Worm (Caenorhabditis elegans) whole organism, mixed stage, embryonic: ENCODE results near the gene acc-2.

Source experiments
- M03D4.4 ChIP-seq: sonication (generic microtip); optimal IDR thresholded peaks from 2 replicates; lab custom pipeline; 2017; ENCODE audit warnings: mild to moderate bottlenecking, missing genetic modification characterization, missing compliant biosample characterization
- bed-3 ChIP-seq: fragments of 200-800 bp; sonication (Bioruptor generic); optimal IDR thresholded peaks from 3 replicates; lab custom pipeline; 2018; ENCODE audit warnings: mild to moderate bottlenecking, missing genetic modification characterization, moderate library complexity, missing compliant biosample characterization
- blmp-1 ChIP-seq: fragments of 150-350 bp; optimal IDR thresholded peaks from 2 replicates; lab custom pipeline; 2014; ENCODE audit warnings: missing biosample characterization, missing genetic modification characterization
- ceh-39 ChIP-seq: fragments of 150-350 bp; optimal IDR thresholded peaks from 2 replicates; lab custom pipeline; 2014; ENCODE audit warnings: missing biosample characterization, missing genetic modification characterization
- ceh-83 ChIP-seq: fragments of 200-800 bp; sonication (Bioruptor generic); optimal IDR thresholded peaks from 2 replicates; lab custom pipeline; 2018; ENCODE audit warnings: mild to moderate bottlenecking, missing genetic modification characterization, missing compliant biosample characterization
- ces-1 ChIP-seq: fragments of 150-350 bp; optimal IDR thresholded peaks from 2 replicates; lab custom pipeline; 2014; ENCODE audit warnings: missing biosample characterization, missing genetic modification reagents, missing genetic modification characterization
- cnd-1 ChIP-seq: fragments of 200-800 bp; sonication (Bioruptor generic); optimal IDR thresholded peaks from 2 replicates; lab custom pipeline; 2018; ENCODE audit warnings: mild to moderate bottlenecking, missing genetic modification characterization, missing compliant biosample characterization
- drap-1 ChIP-seq: fragments of 200-800 bp; sonication (Bioruptor generic); optimal IDR thresholded peaks from 3 replicates; lab custom pipeline; 2018; ENCODE audit warnings: mild to moderate bottlenecking, missing genetic modification characterization, missing compliant biosample characterization
- elt-1 ChIP-seq: sonication (generic microtip); optimal IDR thresholded peaks from 2 replicates; lab custom pipeline; 2017; ENCODE audit warnings: missing genetic modification characterization, mild to moderate bottlenecking, missing compliant biosample characterization, antibody characterized with exemption, moderate library complexity, borderline replicate concordance; ENCODE audit not compliant: insufficient read depth
- flh-1 ChIP-seq: fragments of 200-800 bp; sonication (Bioruptor generic); optimal IDR thresholded peaks from 2 replicates; lab custom pipeline; 2018; ENCODE audit warnings: mild to moderate bottlenecking, missing genetic modification characterization, moderate library complexity, missing compliant biosample characterization
- hlh-1 ChIP-seq: fragments of 150-350 bp; optimal IDR thresholded peaks from 2 replicates; lab custom pipeline; 2014; ENCODE audit warnings: missing biosample characterization, missing genetic modification reagents, missing genetic modification characterization
- lin-13 ChIP-seq: fragments of 150-350 bp; optimal IDR thresholded peaks from 2 replicates; lab custom pipeline; 2014; ENCODE audit warnings: missing biosample characterization, missing genetic modification characterization
- lin-32 ChIP-seq: fragments of 200-800 bp; sonication (Bioruptor generic); optimal IDR thresholded peaks from 2 replicates; lab custom pipeline; 2018; ENCODE audit warnings: mild to moderate bottlenecking, missing genetic modification characterization, missing compliant biosample characterization
- lsy-2 ChIP-seq: fragments of 150-350 bp; optimal IDR thresholded peaks from 2 replicates; lab custom pipeline; 2014; ENCODE audit warnings: missing biosample characterization, missing genetic modification characterization
- mab-5 ChIP-seq: fragments of 150-350 bp; optimal IDR thresholded peaks from 2 replicates; lab custom pipeline; 2014; ENCODE audit warnings: missing biosample characterization, missing genetic modification characterization
- mep-1 ChIP-seq: fragments of 150-350 bp; optimal IDR thresholded peaks from 2 replicates; lab custom pipeline; 2017; ENCODE audit warnings: missing biosample characterization, missing genetic modification reagents, missing genetic modification characterization, inconsistent platforms
- mls-2 ChIP-seq: sonication (generic microtip); optimal IDR thresholded peaks from 2 replicates; lab custom pipeline; 2016; ENCODE audit warnings: mild to moderate bottlenecking, missing genetic modification characterization, moderate library complexity, missing compliant biosample characterization
- nhr-12 ChIP-seq: fragments of 150-350 bp; optimal IDR thresholded peaks from 2 replicates; lab custom pipeline; 2014; ENCODE audit warnings: missing biosample characterization, missing genetic modification characterization
- nhr-2 ChIP-seq: fragments of 150-350 bp; optimal IDR thresholded peaks from 2 replicates; lab custom pipeline; 2014; ENCODE audit warnings: missing biosample characterization, missing genetic modification characterization
- nhr-28 ChIP-seq: fragments of 150-350 bp; optimal IDR thresholded peaks from 2 replicates; lab custom pipeline; 2014; ENCODE audit warnings: missing biosample characterization, missing genetic modification characterization
- nhr-76 ChIP-seq: sonication (generic microtip); optimal IDR thresholded peaks from 2 replicates; lab custom pipeline; 2017; ENCODE audit warnings: missing biosample characterization, missing genetic modification characterization
- pha-4 ChIP-seq: fragments of 150-350 bp; optimal IDR thresholded peaks from 2 replicates; lab custom pipeline; 2018; ENCODE audit warnings: missing biosample characterization, missing genetic modification reagents, missing genetic modification characterization
- sem-2 ChIP-seq: fragments of 200-800 bp; sonication (Bioruptor generic); optimal IDR thresholded peaks from 2 replicates; lab custom pipeline; 2018; ENCODE audit warnings: mild to moderate bottlenecking, missing genetic modification characterization, missing compliant biosample characterization
- sptf-1 ChIP-seq: sonication (generic microtip); optimal IDR thresholded peaks from 2 replicates; lab custom pipeline; 2017; ENCODE audit warnings: mild to moderate bottlenecking, missing genetic modification characterization, moderate library complexity, missing compliant biosample characterization
- tbx-8 ChIP-seq: fragments of 200-800 bp; sonication (Bioruptor generic); optimal IDR thresholded peaks from 2 replicates; lab custom pipeline; 2018; ENCODE audit warnings: mild to moderate bottlenecking, missing genetic modification characterization, moderate library complexity, missing compliant biosample characterization
- unc-120 ChIP-seq: sonication (generic microtip); optimal IDR thresholded peaks from 2 replicates; lab custom pipeline; 2017; ENCODE audit warnings: missing genetic modification characterization, missing compliant biosample characterization; ENCODE audit not compliant: poor library complexity, severe bottlenecking
- unc-62 ChIP-seq: fragments of 150-350 bp; optimal IDR thresholded peaks from 2 replicates; lab custom pipeline; 2014; ENCODE audit warnings: missing biosample characterization, missing genetic modification reagents, missing genetic modification characterization
- ztf-11 ChIP-seq: fragments of 150-350 bp; optimal IDR thresholded peaks from 2 replicates; lab custom pipeline; 2014; ENCODE audit warnings: missing biosample characterization, missing genetic modification characterization

The acc-2 gene

DNA sequence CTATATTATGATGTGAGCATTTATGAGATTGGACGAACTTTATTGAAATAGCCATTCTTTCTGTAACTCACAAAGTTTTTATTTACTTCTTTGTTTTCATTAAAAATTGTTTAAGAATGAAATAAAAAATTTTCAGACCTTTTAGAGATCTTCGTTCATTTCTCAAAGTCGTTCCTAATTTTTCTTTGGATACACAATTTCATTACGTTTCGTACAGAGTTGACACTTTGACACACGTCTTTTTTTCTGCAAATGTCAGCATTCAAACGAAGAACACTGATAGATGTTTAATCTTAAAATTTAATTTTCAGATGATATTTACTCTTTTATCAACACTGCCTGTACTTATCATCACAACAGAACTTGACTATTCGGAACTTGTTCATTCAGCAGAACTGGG is at the start of gene acc-2:
acc-2 (plus strand) TSS at position 301 of the 400 bp plus-strand sequence.
- no peak for TF ChIP-seq lin-32
- TF ChIP-seq nhr-12 (tag; lab: Kevin White, UChicago), result no peak
- no peak for TF ChIP-seq flh-1 (GFP tag; lab: Kevin White, UChicago)
- no peak for TF ChIP-seq pha-4 (tag; lab: Kevin White, UChicago)
- no peak for TF ChIP-seq ceh-83 (GFP tag; lab: Kevin White, UChicago)
- no peak for TF ChIP-seq nhr-76 (tag; lab: Kevin White, UChicago)
- TF ChIP-seq cnd-1 (tag; lab: Kevin White, UChicago), result no peak
- no peak for TF ChIP-seq ztf-11 (tag; lab: Kevin White, UChicago)
- TF ChIP-seq mab-5 (tag; lab: Kevin White, UChicago), result no peak
- no peak for TF ChIP-seq lin-13 (tag; lab: Kevin White, UChicago)
- no peak for TF ChIP-seq sptf-1

DNA sequence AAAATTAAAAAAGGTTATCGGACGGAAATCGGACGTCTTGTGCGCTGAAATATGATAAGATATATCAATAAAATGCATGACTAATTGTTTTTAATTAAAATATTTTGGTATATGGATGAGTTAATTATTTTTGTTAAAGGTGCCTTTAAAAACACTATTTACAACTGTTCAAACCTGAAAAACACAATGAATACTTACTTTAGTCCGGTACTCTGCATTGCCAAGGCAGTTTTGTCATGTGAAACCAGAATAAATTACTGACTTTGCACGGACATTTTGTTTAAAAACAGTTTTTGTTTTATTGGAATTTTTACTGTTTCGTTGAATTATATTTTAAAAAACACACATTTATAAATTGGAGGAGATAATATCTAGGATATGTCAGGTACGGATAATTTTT is 48.6 kb upstream of the acc-2 start, which contains the start of gene suex-2:
suex-2 (plus strand) TSS at position 301 of the 400 bp plus-strand sequence.
- TF ChIP-seq sptf-1 (no peak), drap-1 (GFP tag; lab: Kevin White, UChicago) (no peak), cnd-1 (tag; lab: Kevin White, UChicago) (no peak), sem-2 (GFP tag; lab: Kevin White, UChicago) (no peak), pha-4 (tag; lab: Kevin White, UChicago) (no peak), flh-1 (GFP tag; lab: Kevin White, UChicago) (no peak), nhr-2 (no peak), lin-32 (no peak), unc-62 (GFP tag; lab: Kevin White, UChicago) (no peak), tbx-8 (GFP tag; lab: Kevin White, UChicago) (no peak)
- TF ChIP-seq, all 35 proteins: peak for 0

DNA sequence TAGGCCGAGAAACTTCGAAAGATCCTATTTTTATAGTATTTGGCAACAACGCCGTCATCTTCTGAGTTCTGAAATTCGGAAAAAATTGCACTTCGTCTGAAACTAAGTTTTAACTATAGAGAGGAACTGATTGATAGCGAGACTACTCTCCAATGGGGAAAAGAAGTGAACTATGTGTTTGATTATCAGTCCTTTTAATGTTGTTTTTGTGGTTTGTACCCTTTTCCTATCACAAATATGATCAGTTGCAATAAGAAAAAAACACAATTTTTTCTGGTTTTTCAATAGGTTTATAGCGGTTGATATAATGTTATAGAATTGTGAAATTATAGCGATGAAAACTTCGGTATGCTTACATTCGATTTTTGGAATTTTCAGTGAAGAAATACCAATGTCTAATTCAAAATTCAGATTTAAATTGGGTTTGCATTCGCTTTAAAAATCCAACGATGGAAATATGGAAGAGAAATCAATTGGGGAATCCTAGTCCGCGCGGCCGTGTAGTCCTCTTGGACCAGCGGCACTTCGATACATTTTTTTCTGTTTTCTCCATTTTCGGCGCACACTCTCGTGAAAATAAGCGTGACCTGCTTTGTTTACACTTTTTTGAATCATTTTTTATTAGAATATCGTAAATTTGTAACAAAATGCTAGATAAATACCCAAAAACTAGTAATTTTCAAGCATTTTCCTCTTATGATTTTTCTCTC is 43.2 kb upstream of the acc-2 start, which contains the start of gene C53B4.3:
C53B4.3 (minus strand) TSS at position 464 of the 710 bp plus-strand sequence.
- TF ChIP-seq mep-1 (tag; lab: Kevin White, UChicago) (no peak), ces-1 (GFP tag; lab: Kevin White, UChicago) (peak; percentile 23), blmp-1 (no peak), mls-2 (tag; lab: Kevin White, UChicago) (no peak), lin-13 (tag; lab: Kevin White, UChicago) (no peak)

DNA sequence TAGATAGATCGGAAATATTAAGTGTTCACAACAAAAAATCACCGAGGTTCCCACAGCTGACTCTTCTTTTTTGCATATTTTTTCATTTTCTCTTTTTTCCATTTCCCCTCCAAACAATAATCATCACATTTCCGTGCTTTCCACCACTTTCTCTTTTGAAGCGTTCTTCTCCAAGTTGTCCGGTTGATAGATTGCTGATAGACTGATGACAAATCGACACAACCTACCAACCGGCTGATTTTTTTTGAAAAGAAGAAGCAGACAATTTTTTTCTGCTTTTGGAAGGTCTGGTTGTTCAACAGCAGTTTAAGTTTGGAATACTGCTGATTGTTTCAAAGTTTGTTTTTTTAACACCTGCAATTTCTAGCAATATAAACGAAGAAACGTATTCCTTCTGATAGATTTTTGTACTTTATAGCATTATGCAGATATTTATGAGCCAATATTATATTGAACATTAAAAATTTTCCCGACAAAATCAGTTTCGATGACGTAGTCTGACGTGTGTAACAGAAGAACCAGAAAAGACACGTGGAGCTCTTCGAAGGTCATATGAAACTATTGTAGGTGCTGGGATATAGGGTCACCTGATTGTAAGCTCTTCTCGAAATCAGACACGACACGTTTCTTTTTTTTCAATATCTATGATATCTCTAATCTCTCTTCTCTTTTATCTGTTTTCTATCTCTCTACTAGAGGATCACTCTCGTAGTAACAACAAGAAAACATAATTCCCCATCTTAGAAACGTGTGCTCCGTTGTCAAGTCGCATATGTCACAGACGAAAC is 41.8 kb upstream of the acc-2 start:
- TF ChIP-seq nhr-76 (tag; lab: Kevin White, UChicago) (no peak), ceh-39 (tag; lab: Kevin White, UChicago) (no peak), nhr-2 (no peak)

DNA sequence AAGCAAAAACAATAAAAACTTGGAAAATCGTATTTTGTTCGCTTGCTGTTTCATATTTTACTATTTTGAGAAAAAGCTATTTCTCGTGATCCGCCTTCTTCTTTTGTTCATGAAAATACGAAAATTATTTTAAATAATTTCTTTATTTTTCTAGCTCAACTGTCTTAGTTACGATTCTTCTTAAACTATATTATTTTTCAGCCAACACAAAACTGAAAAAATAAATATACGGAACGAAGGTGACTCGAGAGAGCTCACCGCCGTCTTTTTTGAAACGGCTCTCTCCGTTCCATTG is 41.3 kb upstream of the acc-2 start, which contains the start of gene pdzd-8:
pdzd-8 (plus strand) TSS at position 196 of the 295 bp plus-strand sequence.
- no peak for TF ChIP-seq sptf-1
- TF ChIP-seq ceh-83 (GFP tag; lab: Kevin White, UChicago), result no peak
- TF ChIP-seq blmp-1, result no peak
- no peak for TF ChIP-seq nhr-28 (tag; lab: Kevin White, UChicago)
- TF ChIP-seq sem-2 (GFP tag; lab: Kevin White, UChicago), result no peak
- TF ChIP-seq bed-3 (GFP tag; lab: Kevin White, UChicago), result no peak
- no peak for TF ChIP-seq mab-5 (tag; lab: Kevin White, UChicago)
- no peak for TF ChIP-seq drap-1 (GFP tag; lab: Kevin White, UChicago)
- TF ChIP-seq lsy-2 (tag; lab: Kevin White, UChicago), result no peak
- no peak for TF ChIP-seq tbx-8 (GFP tag; lab: Kevin White, UChicago)
- no peak for TF ChIP-seq M03D4.4 (tag; lab: Kevin White, UChicago)
- no peak for TF ChIP-seq ces-1 (GFP tag; lab: Kevin White, UChicago)
- TF ChIP-seq elt-1 (tag; lab: Kevin White, UChicago), result no peak
- TF ChIP-seq lin-13 (tag; lab: Kevin White, UChicago), result no peak
- TF ChIP-seq ceh-39 (tag; lab: Kevin White, UChicago), result no peak
- TF ChIP-seq unc-120, result no peak
- TF ChIP-seq hlh-1 (tag; lab: Kevin White, UChicago), result no peak
- no peak for TF ChIP-seq lin-32
